Worm (Caenorhabditis elegans): Measurements from ENCODE around the gene Y54G2A.18.

ce11 chrIV:2897644-2898160 is 5.4 kb upstream of the Y54G2A.18 start, which contains the start of gene Y54G2A.36:
- TF ChIP-seq tbx-37 (GFP tag; conservative IDR thresholded peaks at IDR 0.05) = no peak
- TF ChIP-seq ama-1 (optimal IDR thresholded peaks at IDR 0.05) = no peak
- TF ChIP-seq ceh-36 (tag; optimal IDR thresholded peaks at IDR 0.05) = no peak
- no peak for TF ChIP-seq sea-1 (GFP tag; conservative IDR thresholded peaks at IDR 0.05)
- no peak for TF ChIP-seq ets-7 (tag; optimal IDR thresholded peaks at IDR 0.05)
- TF ChIP-seq hnd-1 (tag; optimal IDR thresholded peaks at IDR 0.05) = no peak
- TF ChIP-seq scrt-1 (GFP tag; IDR thresholded peaks at IDR 0.05) = no peak
- no peak for TF ChIP-seq F13C5.2 (tag; optimal IDR thresholded peaks at IDR 0.05)
- no peak for TF ChIP-seq flt-1 (GFP tag; IDR thresholded peaks at IDR 0.05)
- TF ChIP-seq pes-1 (GFP tag; IDR thresholded peaks at IDR 0.05) = no peak
- TF ChIP-seq tbx-11 (GFP tag; IDR thresholded peaks at IDR 0.05) = no peak
- no peak for TF ChIP-seq B0310.2 (tag; optimal IDR thresholded peaks at IDR 0.05)

Data from whole organism, early embryonic.